Worm (Caenorhabditis elegans) whole organism, young adult: ENCODE results near the gene oac-54.

Source experiments
- B0019.2 ChIP-seq: fragments of 200-800 bp; sonication (Bioruptor generic); conservative IDR thresholded peaks from 2 replicates; pipeline ENCODE4 v1.3.6; 2022; ENCODE audit warnings: missing genetic modification reagents, missing genetic modification characterization, missing compliant biosample characterization
- C17E4.6 ChIP-seq: fragments of 200-800 bp; sonication (Bioruptor generic); IDR thresholded peaks from 2 replicates; pipeline ENCODE4 v1.3.6; 2022; ENCODE audit warnings: missing genetic modification reagents, missing genetic modification characterization, missing compliant biosample characterization
- F10E7.11 ChIP-seq: sonication (generic microtip); optimal IDR thresholded peaks from 2 replicates; lab custom pipeline; 2017; ENCODE audit warnings: mild to moderate bottlenecking, missing genetic modification characterization, moderate library complexity, missing compliant biosample characterization
- F23B12.7 ChIP-seq: sonication (generic microtip); optimal IDR thresholded peaks from 2 replicates; lab custom pipeline; 2017; ENCODE audit warnings: missing genetic modification characterization, mild to moderate bottlenecking, missing compliant biosample characterization, antibody characterized with exemption, moderate library complexity; ENCODE audit not compliant: insufficient read depth
- F52B5.7 ChIP-seq: sonication (generic microtip); optimal IDR thresholded peaks from 2 replicates; lab custom pipeline; 2016; ENCODE audit warnings: mild to moderate bottlenecking, missing genetic modification characterization, missing compliant biosample characterization
- K11D2.4 ChIP-seq: fragments of 200-800 bp; sonication (Bioruptor generic); IDR thresholded peaks from 2 replicates; pipeline ENCODE4 v1.3.6; 2022; ENCODE audit warnings: missing genetic modification reagents, missing genetic modification characterization, missing compliant biosample characterization
- T07F8.4 ChIP-seq: sonication (generic microtip); optimal IDR thresholded peaks from 2 replicates; lab custom pipeline; 2016; ENCODE audit warnings: mild to moderate bottlenecking, missing genetic modification characterization, moderate library complexity, missing compliant biosample characterization
- T26A5.8 ChIP-seq: sonication (generic microtip); optimal IDR thresholded peaks from 2 replicates; lab custom pipeline; 2016; ENCODE audit warnings: missing genetic modification characterization, missing compliant biosample characterization
- Y95B8A.8 ChIP-seq: fragments of 200-800 bp; sonication (Bioruptor generic); IDR thresholded peaks from 2 replicates; pipeline ENCODE4 v1.3.6; 2022; ENCODE audit warnings: missing genetic modification reagents, missing genetic modification characterization, missing compliant biosample characterization
- akir-1 ChIP-seq: fragments of 200-800 bp; sonication (Bioruptor generic); optimal IDR thresholded peaks from 2 replicates; lab custom pipeline; 2018; ENCODE audit warnings: mild to moderate bottlenecking, missing genetic modification characterization, moderate library complexity, missing compliant biosample characterization
- aptf-2 ChIP-seq: fragments of 200-800 bp; sonication (Bioruptor generic); conservative IDR thresholded peaks from 2 replicates; pipeline ENCODE4 v1.3.6; 2022; ENCODE audit warnings: missing genetic modification reagents, missing genetic modification characterization, missing compliant biosample characterization
- attf-3 ChIP-seq: fragments of 200-800 bp; sonication (Bioruptor generic); conservative IDR thresholded peaks from 2 replicates; pipeline ENCODE4 v1.3.6; 2022; ENCODE audit warnings: missing genetic modification reagents, missing genetic modification characterization, missing compliant biosample characterization
- attf-6 ChIP-seq: fragments of 200-800 bp; sonication (Bioruptor generic); IDR thresholded peaks from 2 replicates; pipeline ENCODE4 v1.3.6; 2022; ENCODE audit warnings: missing genetic modification reagents, missing genetic modification characterization, missing compliant biosample characterization
- ccch-3 ChIP-seq: fragments of 200-800 bp; sonication (Bioruptor generic); optimal IDR thresholded peaks from 2 replicates; lab custom pipeline; 2018; ENCODE audit warnings: mild to moderate bottlenecking, missing genetic modification characterization, missing compliant biosample characterization
- ceh-100 ChIP-seq: fragments of 200-800 bp; sonication (Bioruptor generic); IDR thresholded peaks from 2 replicates; pipeline ENCODE4 v1.3.6; 2022; ENCODE audit warnings: missing genetic modification reagents, missing genetic modification characterization, missing compliant biosample characterization
- ceh-58 ChIP-seq: fragments of 200-800 bp; sonication (Bioruptor generic); IDR thresholded peaks from 2 replicates; pipeline ENCODE4 v1.3.6; 2022; ENCODE audit warnings: missing genetic modification characterization, missing compliant biosample characterization
- dox-1 ChIP-seq: fragments of 200-800 bp; sonication (Bioruptor generic); IDR thresholded peaks from 2 replicates; pipeline ENCODE4 v1.3.6; 2022; ENCODE audit warnings: missing genetic modification reagents, missing genetic modification characterization, missing compliant biosample characterization
- dpl-1 ChIP-seq: fragments of 150-350 bp; optimal IDR thresholded peaks from 2 replicates; lab custom pipeline; 2014; ENCODE audit warnings: missing biosample characterization, missing genetic modification reagents, missing genetic modification characterization
- ekl-4 ChIP-seq: fragments of 200-800 bp; sonication (Bioruptor generic); IDR thresholded peaks from 2 replicates; pipeline ENCODE4 v1.3.6; 2022; ENCODE audit warnings: missing genetic modification reagents, missing genetic modification characterization, missing compliant biosample characterization
- hmg-20 ChIP-seq: fragments of 200-800 bp; sonication (Bioruptor generic); IDR thresholded peaks from 2 replicates; pipeline ENCODE4 v1.3.6; 2022; ENCODE audit warnings: missing genetic modification reagents, missing genetic modification characterization, missing compliant biosample characterization
- hrde-1 ChIP-seq: sonication (generic microtip); optimal IDR thresholded peaks from 2 replicates; lab custom pipeline; 2016; ENCODE audit warnings: missing genetic modification characterization, mild to moderate bottlenecking, missing compliant biosample characterization, moderate library complexity, missing genotype, missing genetic modification reagents, borderline replicate concordance
- lin-54 ChIP-seq: fragments of 200-800 bp; sonication (Bioruptor generic); optimal IDR thresholded peaks from 2 replicates; lab custom pipeline; 2018; ENCODE audit warnings: mild to moderate bottlenecking, missing genetic modification characterization, missing compliant biosample characterization
- lsl-1 ChIP-seq: fragments of 200-800 bp; sonication (Bioruptor generic); optimal IDR thresholded peaks from 2 replicates; lab custom pipeline; 2018; ENCODE audit warnings: mild to moderate bottlenecking, missing genetic modification characterization, moderate library complexity, missing compliant biosample characterization
- madf-10 ChIP-seq: sonication (generic microtip); optimal IDR thresholded peaks from 2 replicates; lab custom pipeline; 2016; ENCODE audit warnings: mild to moderate bottlenecking, missing genetic modification characterization, missing compliant biosample characterization
- madf-3 ChIP-seq: fragments of 200-800 bp; sonication (Bioruptor generic); IDR thresholded peaks from 2 replicates; pipeline ENCODE4 v1.3.6; 2022; ENCODE audit warnings: missing genetic modification reagents, missing genetic modification characterization, missing compliant biosample characterization
- madf-8 ChIP-seq: fragments of 200-800 bp; sonication (Bioruptor generic); conservative IDR thresholded peaks from 2 replicates; pipeline ENCODE4 v1.3.6; 2022; ENCODE audit warnings: missing genetic modification reagents, missing genetic modification characterization, missing compliant biosample characterization
- mes-4 ChIP-seq: sonication (generic microtip); optimal IDR thresholded peaks from 2 replicates; lab custom pipeline; 2016; ENCODE audit warnings: missing genotype, missing genetic modification characterization, missing compliant biosample characterization
- nfya-1 ChIP-seq: sonication (generic microtip); optimal IDR thresholded peaks from 2 replicates; lab custom pipeline; 2017; ENCODE audit warnings: antibody characterized with exemption, missing compliant biosample characterization, missing genetic modification characterization, borderline replicate concordance; ENCODE audit not compliant: insufficient read depth
- nfya-2 ChIP-seq: fragments of 200-800 bp; sonication (Bioruptor generic); IDR thresholded peaks from 2 replicates; pipeline ENCODE4 v1.3.6; 2022; ENCODE audit warnings: missing genetic modification reagents, missing genetic modification characterization, missing compliant biosample characterization
- nfyb-1 ChIP-seq: fragments of 200-800 bp; sonication (Bioruptor generic); IDR thresholded peaks from 2 replicates; pipeline ENCODE4 v1.3.6; 2022; ENCODE audit warnings: missing genetic modification reagents, missing genetic modification characterization, missing compliant biosample characterization
- nhr-27 ChIP-seq: fragments of 200-800 bp; sonication (Bioruptor generic); optimal IDR thresholded peaks from 2 replicates; lab custom pipeline; 2018; ENCODE audit warnings: mild to moderate bottlenecking, missing genetic modification characterization, moderate library complexity, missing compliant biosample characterization
- nhr-90 ChIP-seq: sonication (generic microtip); optimal IDR thresholded peaks from 2 replicates; lab custom pipeline; 2016; ENCODE audit warnings: missing genotype, mild to moderate bottlenecking, missing genetic modification characterization, missing compliant biosample characterization
- pbrm-1 ChIP-seq: fragments of 200-800 bp; sonication (Bioruptor generic); IDR thresholded peaks from 2 replicates; pipeline ENCODE4 v1.3.6; 2022; ENCODE audit warnings: missing genetic modification reagents, missing genetic modification characterization, missing compliant biosample characterization
- rec-8 ChIP-seq, 2 experiments: sonication (generic microtip); optimal IDR thresholded peaks; 2 replicates each; lab custom pipeline; 2016; ENCODE audit warnings: mild to moderate bottlenecking in 2 of 2, missing genetic modification characterization in 2 of 2, missing genetic modification reagents in 2 of 2, missing genotype in 2 of 2, missing biosample characterization in 1 of 2, missing compliant biosample characterization in 1 of 2, moderate library complexity in 1 of 2
- tbp1 ChIP-seq: fragments of 200-800 bp; sonication (Bioruptor generic); optimal IDR thresholded peaks from 2 replicates; lab custom pipeline; 2018; ENCODE audit warnings: mild to moderate bottlenecking, missing genetic modification characterization, missing compliant biosample characterization
- tlf-1 ChIP-seq: fragments of 200-800 bp; sonication (Bioruptor generic); optimal IDR thresholded peaks from 2 replicates; lab custom pipeline; 2018; ENCODE audit warnings: mild to moderate bottlenecking, missing genetic modification characterization, missing compliant biosample characterization
- zfh-2 ChIP-seq: fragments of 200-800 bp; sonication (Bioruptor generic); conservative IDR thresholded peaks from 2 replicates; pipeline ENCODE4 v1.3.6; 2022; ENCODE audit warnings: missing genetic modification reagents, missing genetic modification characterization, missing compliant biosample characterization
- ztf-18 ChIP-seq: sonication (generic microtip); optimal IDR thresholded peaks from 2 replicates; lab custom pipeline; 2016; ENCODE audit warnings: missing genotype, mild to moderate bottlenecking, missing genetic modification characterization, missing compliant biosample characterization
- ztf-25 ChIP-seq: fragments of 200-800 bp; sonication (Bioruptor generic); IDR thresholded peaks from 2 replicates; pipeline ENCODE4 v1.3.6; 2022; ENCODE audit warnings: missing genetic modification reagents, missing genetic modification characterization, missing compliant biosample characterization
- ztf-28 ChIP-seq: fragments of 200-800 bp; sonication (Bioruptor generic); IDR thresholded peaks from 2 replicates; pipeline ENCODE4 v1.3.6; 2022; ENCODE audit warnings: missing genetic modification reagents, missing genetic modification characterization, missing compliant biosample characterization
- ztf-3 ChIP-seq: fragments of 200-800 bp; sonication (Bioruptor generic); optimal IDR thresholded peaks from 2 replicates; lab custom pipeline; 2018; ENCODE audit warnings: mild to moderate bottlenecking, missing genetic modification characterization, missing compliant biosample characterization
- ztf-6 ChIP-seq: fragments of 200-800 bp; sonication (Bioruptor generic); IDR thresholded peaks from 2 replicates; pipeline ENCODE4 v1.3.6; 2022; ENCODE audit warnings: missing genetic modification reagents, missing genetic modification characterization, missing compliant biosample characterization

Gene oac-54

DNA sequence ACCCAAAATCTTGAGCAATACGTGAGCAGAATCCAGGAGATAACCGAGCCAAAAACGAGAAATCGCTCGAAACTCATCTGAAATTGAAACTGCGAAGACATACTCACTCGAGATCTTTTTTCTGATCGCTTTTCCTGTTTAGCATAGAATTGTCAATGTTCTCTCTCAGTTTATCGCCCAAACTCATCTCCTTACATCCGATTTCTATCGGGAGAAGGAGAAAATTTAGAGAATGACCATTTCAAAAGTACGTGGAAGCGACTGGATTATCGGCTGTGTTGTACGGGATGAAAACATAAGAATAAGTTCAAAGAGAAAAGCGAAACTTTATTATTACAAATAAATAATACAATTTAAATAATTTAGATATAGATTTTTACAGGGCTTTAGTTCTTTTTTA lies 14.9 kb downstream of the oac-54 start, which contains the start of gene T23G7.2:
Gene T23G7.2, minus strand, starts transcription at position 101 of the 400 bp plus-strand sequence.
- TF ChIP-seq nfya-1 (tag; lab: Kevin White, UChicago) (peak; percentile 29), B0019.2 (GFP tag; lab: Robert Waterston, UW) (no peak)

DNA sequence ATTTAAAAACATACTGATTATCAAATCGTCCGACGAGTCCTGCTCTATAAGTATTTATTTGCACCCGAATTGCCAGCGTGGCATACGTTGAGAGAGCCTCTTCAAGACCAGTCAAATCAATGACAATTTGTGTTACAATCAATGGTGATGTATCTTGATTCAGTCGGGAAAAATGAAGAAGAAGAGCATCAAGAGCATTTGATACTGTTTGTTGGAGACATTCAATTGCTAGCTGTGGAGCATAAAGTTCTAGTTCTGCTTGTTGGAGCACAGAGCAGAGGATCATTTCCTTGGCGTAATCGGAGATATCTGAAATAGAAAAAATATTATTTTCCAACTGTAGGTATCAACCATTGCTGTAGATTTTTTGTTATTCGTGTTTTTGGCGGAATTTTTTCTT lies 15.6 kb downstream of the oac-54 start:
- TF ChIP-seq F23B12.7 (tag; lab: Kevin White, UChicago) (no peak), dox-1 (GFP tag; lab: Robert Waterston, UW) (no peak), aptf-2 (GFP tag; lab: Robert Waterston, UW) (no peak)

DNA sequence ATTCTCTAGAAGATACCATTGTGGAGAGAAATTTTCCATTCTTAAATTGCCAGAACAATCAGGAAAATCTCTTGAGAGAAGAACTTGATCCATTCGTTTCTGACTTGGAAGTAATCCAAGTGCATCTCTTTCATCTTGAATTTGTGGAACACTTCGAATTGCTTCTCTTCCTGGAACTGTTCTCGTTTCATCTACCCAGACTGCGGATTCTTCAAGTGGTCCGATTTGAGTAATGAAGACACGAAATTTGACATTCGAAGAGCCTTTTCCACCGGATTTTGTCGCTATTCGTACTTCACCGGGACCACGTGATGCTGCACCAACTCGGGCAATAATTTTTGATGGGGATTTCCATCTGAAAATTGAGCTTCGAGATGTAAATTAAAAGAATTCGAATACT lies 18.6 kb downstream of the oac-54 start:
- no peak for TF ChIP-seq dpl-1 (GFP tag; lab: Kevin White, UChicago)
- no peak for TF ChIP-seq lsl-1 (GFP tag; lab: Kevin White, UChicago)
- no peak for TF ChIP-seq attf-6 (GFP tag; lab: Robert Waterston, UW)
- no peak for TF ChIP-seq zfh-2
- no peak for TF ChIP-seq madf-10
- no peak for TF ChIP-seq ceh-58 (GFP tag; lab: Robert Waterston, UW)
- TF ChIP-seq hrde-1 (tag; lab: Kevin White, UChicago): no peak
- no peak for TF ChIP-seq F52B5.7 (tag; lab: Kevin White, UChicago)
- TF ChIP-seq tlf-1 (GFP tag; lab: Kevin White, UChicago): no peak
- TF ChIP-seq madf-3 (GFP tag; lab: Robert Waterston, UW): no peak
- no peak for TF ChIP-seq tbp1 (GFP tag; lab: Kevin White, UChicago)
- TF ChIP-seq ztf-3: no peak
- TF ChIP-seq ceh-100 (GFP tag; lab: Robert Waterston, UW): no peak
- no peak for TF ChIP-seq ztf-18 (tag; lab: Kevin White, UChicago)
- TF ChIP-seq nfyb-1: no peak
- no peak for TF ChIP-seq ekl-4
- TF ChIP-seq C17E4.6 (GFP tag; lab: Robert Waterston, UW): no peak
- no peak for TF ChIP-seq nhr-27 (tag; lab: Kevin White, UChicago)

DNA sequence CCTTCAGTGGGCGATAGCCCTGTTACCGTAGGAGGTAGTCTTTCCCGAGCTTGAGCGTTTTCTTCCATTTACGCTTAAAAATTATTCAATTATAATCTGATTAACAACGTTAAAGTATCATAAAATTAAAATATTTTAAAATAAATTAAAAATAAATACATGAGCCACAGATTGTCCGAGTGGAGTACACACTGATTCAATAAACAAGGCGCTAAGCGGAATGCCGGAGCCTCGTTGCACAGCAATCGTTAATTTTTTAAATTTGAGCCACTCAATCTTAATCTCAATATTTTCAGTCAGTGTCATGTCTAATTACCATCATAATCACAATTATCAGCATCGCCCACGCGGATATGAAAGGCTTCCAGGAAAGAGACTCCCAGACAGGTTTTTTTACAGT lies 19.2 kb downstream of the oac-54 start, which contains the start of the genes sec-5 and pir-1:
Gene sec-5, minus strand, starts transcription at position 73 of the 400 bp plus-strand sequence.
Gene pir-1, plus strand, starts transcription at position 221 of the 400 bp plus-strand sequence.
- TF ChIP-seq F10E7.11 (tag; lab: Kevin White, UChicago): no peak
- TF ChIP-seq lin-54 (GFP tag; lab: Kevin White, UChicago): peak; percentile 7
- TF ChIP-seq nhr-90: no peak
- no peak for TF ChIP-seq mes-4 (tag; lab: Kevin White, UChicago)
- peak; percentile 96 for TF ChIP-seq attf-3 (GFP tag; lab: Robert Waterston, UW)
- TF ChIP-seq F23B12.7 (tag; lab: Kevin White, UChicago): no peak
- TF ChIP-seq, all 124 proteins: peak for 2

DNA sequence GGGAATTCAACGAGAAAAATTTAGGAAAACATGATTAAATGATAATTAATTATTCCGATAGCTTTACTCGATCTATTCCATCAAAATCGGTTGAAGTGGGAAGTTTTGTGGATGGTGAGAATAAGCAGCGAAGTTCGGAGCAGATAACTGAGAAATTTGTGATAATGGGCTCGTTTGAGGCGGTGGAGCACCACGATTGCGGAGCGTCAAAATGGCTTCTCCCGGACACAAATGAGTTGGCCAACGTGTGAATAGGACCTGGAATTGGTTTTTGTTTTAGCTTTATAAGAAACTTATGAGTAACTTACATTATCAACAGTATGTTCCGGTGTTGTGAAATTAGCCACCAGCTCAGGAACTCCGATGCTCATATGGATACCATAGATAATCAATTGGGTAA lies 20.9 kb downstream of the oac-54 start:
- TF ChIP-seq ztf-25 (GFP tag; lab: Robert Waterston, UW) (no peak), T26A5.8 (tag; lab: Kevin White, UChicago) (no peak), madf-8 (no peak), ztf-6 (GFP tag; lab: Robert Waterston, UW) (no peak), ccch-3 (no peak), rec-8 (tag; optimal IDR thresholded peaks at IDR 0.05; lab: Kevin White, UChicago) (no peak), ceh-58 (GFP tag; lab: Robert Waterston, UW) (no peak), hmg-20 (no peak), T07F8.4 (tag; lab: Kevin White, UChicago) (no peak), K11D2.4 (no peak), akir-1 (GFP tag; lab: Kevin White, UChicago) (no peak), pbrm-1 (no peak), Y95B8A.8 (no peak), ztf-28 (no peak), nfya-2 (GFP tag; lab: Robert Waterston, UW) (no peak), tlf-1 (GFP tag; lab: Kevin White, UChicago) (no peak), attf-6 (GFP tag; lab: Robert Waterston, UW) (no peak)
